Worm (Caenorhabditis elegans) whole organism, L4 larva: ENCODE data around the gene T22F7.4.

ENCODE experiments used
- F10B5.3 ChIP-seq: sonication (generic microtip); optimal IDR thresholded peaks from 2 replicates; lab custom pipeline; 2016; ENCODE audit warnings: mild to moderate bottlenecking, missing genetic modification characterization, missing compliant biosample characterization
- F37D6.2 ChIP-seq: sonication (generic microtip); optimal IDR thresholded peaks from 2 replicates; lab custom pipeline; 2016; ENCODE audit warnings: mild to moderate bottlenecking, missing genetic modification characterization, missing compliant biosample characterization
- R02D3.7 ChIP-seq: fragments of 150-350 bp; sonication (generic microtip); optimal IDR thresholded peaks from 3 replicates; lab custom pipeline; 2014; ENCODE audit warnings: missing biosample characterization, missing genetic modification characterization
- T26A8.4 ChIP-seq: fragments of 200-800 bp; sonication (Bioruptor generic); IDR thresholded peaks from 2 replicates; pipeline ENCODE4 v1.3.6; 2022; ENCODE audit warnings: missing genetic modification characterization, missing compliant biosample characterization
- aha-1 ChIP-seq: fragments of 150-350 bp; peaks from one replicate; lab custom pipeline; 2014; ENCODE audit warnings: missing biosample characterization, missing genetic modification characterization
- arid-1 ChIP-seq: fragments of 200-800 bp; sonication (Bioruptor generic); conservative IDR thresholded peaks from 2 replicates; pipeline ENCODE4 v1.3.6; 2022; ENCODE audit warnings: missing genetic modification reagents, missing genetic modification characterization, missing compliant biosample characterization
- ceh-82 ChIP-seq: sonication (generic microtip); optimal IDR thresholded peaks from 2 replicates; lab custom pipeline; 2017; ENCODE audit warnings: missing biosample characterization, missing genetic modification characterization
- ces-1 ChIP-seq: fragments of 150-350 bp; sonication (generic microtip); optimal IDR thresholded peaks from 4 replicates; lab custom pipeline; 2014; ENCODE audit warnings: missing biosample characterization, missing genetic modification reagents, missing genetic modification characterization
- daf-12 ChIP-seq: fragments of 150-350 bp; optimal IDR thresholded peaks from 2 replicates; lab custom pipeline; 2014; ENCODE audit warnings: missing biosample characterization, missing genetic modification reagents, missing genetic modification characterization
- daf-16 ChIP-seq, 3 experiments: sonication (generic microtip); optimal IDR thresholded peaks; 2 replicates each; lab custom pipeline; 2016 to 2017; ENCODE audit warnings: missing genetic modification characterization in 3 of 3, missing genetic modification reagents in 3 of 3, mild to moderate bottlenecking in 2 of 3, missing compliant biosample characterization in 2 of 3, missing biosample characterization in 1 of 3, moderate library complexity in 1 of 3
- daf-19 ChIP-seq: fragments of 200-800 bp; sonication (Bioruptor generic); conservative IDR thresholded peaks from 2 replicates; pipeline ENCODE4 v1.3.6; 2022; ENCODE audit warnings: missing genetic modification characterization, missing compliant biosample characterization
- dmd-8 ChIP-seq: fragments of 200-800 bp; sonication (Bioruptor generic); IDR thresholded peaks from 2 replicates; pipeline ENCODE4 v1.3.6; 2022; ENCODE audit warnings: missing genetic modification characterization, missing compliant biosample characterization
- dve-1 ChIP-seq: sonication (generic microtip); optimal IDR thresholded peaks from 2 replicates; lab custom pipeline; 2017; ENCODE audit warnings: antibody characterized with exemption, mild to moderate bottlenecking, missing genetic modification characterization, missing compliant biosample characterization; ENCODE audit not compliant: insufficient read depth
- egl-27 ChIP-seq: sonication (generic microtip); optimal IDR thresholded peaks from 3 replicates; lab custom pipeline; 2017; ENCODE audit warnings: missing biosample characterization, missing genetic modification reagents, missing genetic modification characterization
- hlh-11 ChIP-seq: fragments of 200-800 bp; sonication (Bioruptor generic); optimal IDR thresholded peaks from 2 replicates; lab custom pipeline; 2018; ENCODE audit warnings: mild to moderate bottlenecking, missing genetic modification characterization, missing compliant biosample characterization
- hlh-30 ChIP-seq: sonication (generic microtip); optimal IDR thresholded peaks from 2 replicates; lab custom pipeline; 2017; ENCODE audit warnings: antibody characterized with exemption, mild to moderate bottlenecking, missing genetic modification characterization, missing compliant biosample characterization; ENCODE audit not compliant: insufficient read depth
- hmg-1.1 ChIP-seq: fragments of 200-800 bp; sonication (Bioruptor generic); IDR thresholded peaks from 2 replicates; pipeline ENCODE4 v1.3.6; 2022; ENCODE audit warnings: missing genetic modification reagents, missing genetic modification characterization, missing compliant biosample characterization
- lim-7 ChIP-seq: fragments of 200-800 bp; sonication (Bioruptor generic); IDR thresholded peaks from 2 replicates; pipeline ENCODE4 v1.3.6; 2022; ENCODE audit warnings: missing genetic modification characterization, missing compliant biosample characterization
- lin-13 ChIP-seq: fragments of 150-350 bp; optimal IDR thresholded peaks from 2 replicates; lab custom pipeline; 2014; ENCODE audit warnings: missing biosample characterization, missing genetic modification reagents, missing genetic modification characterization
- lin-15B ChIP-seq: fragments of 150-350 bp; sonication (generic microtip); optimal IDR thresholded peaks from 3 replicates; lab custom pipeline; 2014; ENCODE audit warnings: missing biosample characterization, missing genetic modification characterization
- lin-29 ChIP-seq: fragments of 200-800 bp; sonication (Bioruptor generic); IDR thresholded peaks from 2 replicates; pipeline ENCODE4 v1.3.6; 2022; ENCODE audit warnings: missing genetic modification reagents, missing genetic modification characterization, missing compliant biosample characterization
- lin-38 ChIP-seq: fragments of 200-800 bp; sonication (Bioruptor generic); IDR thresholded peaks from 2 replicates; pipeline ENCODE4 v1.3.6; 2022; ENCODE audit warnings: missing genetic modification reagents, missing genetic modification characterization, missing compliant biosample characterization
- lir-3 ChIP-seq: sonication (generic microtip); optimal IDR thresholded peaks from 2 replicates; lab custom pipeline; 2016; ENCODE audit warnings: mild to moderate bottlenecking, missing genetic modification characterization, missing compliant biosample characterization
- lsy-2 ChIP-seq, 2 experiments: fragments of 150-350 bp in 1 of 2; sonication (generic microtip) in 1 of 2; optimal IDR thresholded peaks; 2 replicates each; lab custom pipeline; 2014 to 2017; ENCODE audit warnings: missing biosample characterization in 2 of 2, missing genetic modification characterization in 2 of 2
- madf-9 ChIP-seq: fragments of 200-800 bp; sonication (Bioruptor generic); conservative IDR thresholded peaks from 2 replicates; pipeline ENCODE4 v1.3.6; 2022; ENCODE audit warnings: missing genetic modification reagents, missing genetic modification characterization, missing compliant biosample characterization
- mdl-1 ChIP-seq, 2 experiments: fragments of 150-350 bp in 1 of 2; sonication (generic microtip) in 1 of 2; optimal IDR thresholded peaks; 2 replicates each; lab custom pipeline; 2014 to 2017; ENCODE audit warnings: missing biosample characterization in 2 of 2, missing genetic modification characterization in 2 of 2
- mxl-3 ChIP-seq: fragments of 200-800 bp; sonication (Bioruptor generic); optimal IDR thresholded peaks from 2 replicates; lab custom pipeline; 2018; ENCODE audit warnings: mild to moderate bottlenecking, missing genetic modification characterization, missing compliant biosample characterization
- nhr-10 ChIP-seq: fragments of 150-350 bp; optimal IDR thresholded peaks from 2 replicates; lab custom pipeline; 2014; ENCODE audit warnings: missing biosample characterization, missing genetic modification characterization
- nhr-11 ChIP-seq: fragments of 150-350 bp; optimal IDR thresholded peaks from 2 replicates; lab custom pipeline; 2014; ENCODE audit warnings: missing biosample characterization, missing genetic modification characterization
- nhr-25 ChIP-seq: sonication (generic microtip); optimal IDR thresholded peaks from 2 replicates; lab custom pipeline; 2017; ENCODE audit warnings: missing genetic modification characterization, mild to moderate bottlenecking, missing compliant biosample characterization, antibody characterized with exemption, moderate library complexity, borderline replicate concordance; ENCODE audit not compliant: insufficient read depth
- nhr-28 ChIP-seq: fragments of 150-350 bp; optimal IDR thresholded peaks from 2 replicates; lab custom pipeline; 2014; ENCODE audit warnings: missing biosample characterization, missing genetic modification characterization
- nhr-76 ChIP-seq: fragments of 150-350 bp; optimal IDR thresholded peaks from 2 replicates; lab custom pipeline; 2014; ENCODE audit warnings: missing biosample characterization, missing genetic modification characterization
- php-3 ChIP-seq: fragments of 200-800 bp; sonication (Bioruptor generic); IDR thresholded peaks from 2 replicates; pipeline ENCODE4 v1.3.6; 2022; ENCODE audit warnings: missing genetic modification reagents, missing genetic modification characterization, missing compliant biosample characterization
- rbr-2 ChIP-seq: sonication (generic microtip); optimal IDR thresholded peaks from 2 replicates; lab custom pipeline; 2016; ENCODE audit warnings: missing genotype, missing genetic modification characterization, missing compliant biosample characterization
- saeg-2 ChIP-seq: fragments of 200-800 bp; sonication (Bioruptor generic); IDR thresholded peaks from 2 replicates; pipeline ENCODE4 v1.3.6; 2022; ENCODE audit warnings: missing genetic modification reagents, missing genetic modification characterization, missing compliant biosample characterization
- set-16 ChIP-seq: fragments of 200-800 bp; sonication (Bioruptor generic); IDR thresholded peaks from 2 replicates; pipeline ENCODE4 v1.3.6; 2022; ENCODE audit warnings: missing genetic modification reagents, missing genetic modification characterization, missing compliant biosample characterization
- snpc-1.2 ChIP-seq: fragments of 200-800 bp; sonication (Bioruptor generic); IDR thresholded peaks from 2 replicates; pipeline ENCODE4 v1.3.6; 2022; ENCODE audit warnings: missing genetic modification reagents, missing genetic modification characterization, missing compliant biosample characterization
- unc-130 ChIP-seq: sonication (generic microtip); optimal IDR thresholded peaks from 2 replicates; lab custom pipeline; 2016; ENCODE audit warnings: missing genetic modification reagents, missing genetic modification characterization, missing compliant biosample characterization
- unc-62 ChIP-seq, 3 experiments: fragments of 150-350 bp in 1 of 3; sonication (generic microtip); optimal IDR thresholded peaks in 2 of 3; peaks in 1 of 3; 1 replicate in 1 of 3; 2 replicates in 2 of 3; lab custom pipeline; 2014 to 2017; ENCODE audit warnings: missing biosample characterization in 3 of 3, missing genetic modification characterization in 3 of 3, missing genetic modification reagents in 3 of 3, missing genotype in 1 of 3
- zag-1 ChIP-seq: fragments of 150-350 bp; optimal IDR thresholded peaks from 2 replicates; lab custom pipeline; 2014; ENCODE audit warnings: missing biosample characterization, missing genetic modification characterization
- zfp-2 ChIP-seq: sonication (generic microtip); optimal IDR thresholded peaks from 2 replicates; lab custom pipeline; 2016; ENCODE audit warnings: mild to moderate bottlenecking, missing genetic modification characterization, missing compliant biosample characterization
- ztf-11 ChIP-seq: fragments of 150-350 bp; optimal IDR thresholded peaks from 2 replicates; lab custom pipeline; 2014; ENCODE audit warnings: missing biosample characterization, missing genetic modification characterization

Gene T22F7.4

ce11 chrIII:523944-524343, 2.8 kb downstream of the T22F7.4 start, which contains the start of gene T22F7.3:
T22F7.3 (minus strand) TSS chrIII:524044.
- TF ChIP-seq php-3 (GFP tag; lab: Robert Waterston, UW) (no peak), ceh-82 (no peak), nhr-28 (tag; lab: Kevin White, UChicago) (no peak), unc-130 (GFP tag; lab: Kevin White, UChicago) (no peak), egl-27 (no peak), unc-62 (GFP tag; optimal IDR thresholded peaks at IDR 0.05 in 1 of 2; lab: Kevin White, UChicago) (peak in 1 of 2 experiments; percentile 6), unc-62 (tag; optimal IDR thresholded peaks at IDR 0.05; lab: Kevin White, UChicago) (no peak), daf-16 (GFP tag; optimal IDR thresholded peaks at IDR 0.05; lab: Kevin White, UChicago) (no peak), daf-16 (tag; optimal IDR thresholded peaks at IDR 0.05; lab: Kevin White, UChicago) (no peak)
- TF ChIP-seq, all 104 proteins: peak for 1

ce11 chrIII:513360-513759, 13.4 kb downstream of the T22F7.4 start:
- TF ChIP-seq R02D3.7: no peak
- peak; percentile 57 for TF ChIP-seq set-16 (GFP tag; lab: Robert Waterston, UW)

- TF ChIP-seq dmd-8 (GFP tag; lab: Robert Waterston, UW) (0 out of 2 replicates have a peak, but pooled peaks have one; percentile 13), daf-19 (GFP tag; lab: Robert Waterston, UW) (no peak)
Measured at ce11 chrIII:512117-512516, 14.6 kb downstream of the T22F7.4 start, which contains the start of gene F30H5.3. F30H5.3 (minus strand) TSS chrIII:512217.

ce11 chrIII:509045-509444, 17.7 kb downstream of the T22F7.4 start:
- TF ChIP-seq unc-62 (GFP tag; optimal IDR thresholded peaks at IDR 0.05 in 1 of 2; lab: Kevin White, UChicago) (peak in 1 of 2 experiments; percentile 88), unc-62 (tag; optimal IDR thresholded peaks at IDR 0.05; lab: Kevin White, UChicago) (no peak), zfp-2 (tag; lab: Kevin White, UChicago) (no peak), ces-1 (no peak), madf-9 (no peak), F10B5.3 (tag; lab: Kevin White, UChicago) (no peak), aha-1 (tag; lab: Kevin White, UChicago) (peak; percentile 19), set-16 (GFP tag; lab: Robert Waterston, UW) (peak; percentile 68)

ce11 chrIII:502583-502982, 24.1 kb downstream of the T22F7.4 start:
- TF ChIP-seq snpc-1.2 (GFP tag; lab: Robert Waterston, UW) (peak; percentile 78), ceh-82 (no peak), dve-1 (tag; lab: Kevin White, UChicago) (peak; percentile 83), arid-1 (peak; percentile 86), nhr-25 (tag; lab: Kevin White, UChicago) (no peak), zag-1 (tag; lab: Kevin White, UChicago) (no peak), mxl-3 (GFP tag; lab: Kevin White, UChicago) (peak; percentile 82), daf-12 (tag; lab: Kevin White, UChicago) (no peak), nhr-10 (tag; lab: Kevin White, UChicago) (no peak), hmg-1.1 (GFP tag; lab: Robert Waterston, UW) (peak; percentile 93), lsy-2 (tag; optimal IDR thresholded peaks at IDR 0.05; lab: Kevin White, UChicago) (no peak), F37D6.2 (tag; lab: Kevin White, UChicago) (peak; percentile 77), nhr-76 (tag; lab: Kevin White, UChicago) (no peak), mdl-1 (tag; optimal IDR thresholded peaks at IDR 0.05; lab: Kevin White, UChicago) (peak in 1 of 2 experiments; percentile 65), T26A8.4 (GFP tag; lab: Robert Waterston, UW) (peak; percentile 85), hlh-11 (tag; lab: Kevin White, UChicago) (peak; percentile 70), rbr-2 (peak; percentile 85), lir-3 (tag; lab: Kevin White, UChicago) (peak; percentile 77), ztf-11 (no peak), lin-29 (GFP tag; lab: Robert Waterston, UW) (peak; percentile 35; the same call in 1 of the 2 replicates), daf-16 (GFP tag; optimal IDR thresholded peaks at IDR 0.05; lab: Kevin White, UChicago) (peak; percentile 75 to 94), daf-16 (tag; optimal IDR thresholded peaks at IDR 0.05; lab: Kevin White, UChicago) (peak; percentile 91), saeg-2 (GFP tag; lab: Robert Waterston, UW) (peak; percentile 81; the same call in 1 of the 2 replicates), R02D3.7 (peak; percentile 10), lin-15B (tag; lab: Kevin White, UChicago) (no peak), hlh-30 (no peak), lim-7 (peak; percentile 94), lin-13 (GFP tag; lab: Kevin White, UChicago) (no peak), nhr-11 (peak; percentile 67), lin-38 (GFP tag; lab: Robert Waterston, UW) (peak; percentile 85)
